Worm (Caenorhabditis elegans): ENCODE data around the gene ctf-4.

- no peak for TF ChIP-seq ces-1 (GFP tag; optimal IDR thresholded peaks at IDR 0.05)
- no peak for TF ChIP-seq nhr-28 (tag; optimal IDR thresholded peaks at IDR 0.05)
- TF ChIP-seq sptf-1 (tag; optimal IDR thresholded peaks at IDR 0.05) = no peak
- no peak for TF ChIP-seq pha-4 (tag; optimal IDR thresholded peaks at IDR 0.05)
- TF ChIP-seq lin-13 (tag; optimal IDR thresholded peaks at IDR 0.05) = no peak
- TF ChIP-seq lsy-2 (tag; optimal IDR thresholded peaks at IDR 0.05) = no peak
- no peak for TF ChIP-seq nhr-12 (tag; optimal IDR thresholded peaks at IDR 0.05)
- TF ChIP-seq snpc-4 (tag; optimal IDR thresholded peaks at IDR 0.05) = no peak
- TF ChIP-seq elt-1 (tag; optimal IDR thresholded peaks at IDR 0.05; ENCODE audit: borderline replicate concordance, insufficient read depth) = no peak
- TF ChIP-seq mls-2 (tag; optimal IDR thresholded peaks at IDR 0.05) = no peak
Measured at ce11 chrV:10936681-10937080, 28.7 kb downstream of the ctf-4 start, which contains the start of gene F17C11.12.

Measured in whole organism, mixed stage, embryonic.